Fruit fly (Drosophila melanogaster) whole organism, embryonic: ENCODE measurements around the gene CG11726.

ENCODE experiments used
- ATbp ChIP-seq: fragments of 200-800 bp; sonication (Bioruptor generic); optimal IDR thresholded peaks from 2 replicates; lab custom pipeline; 2017; ENCODE audit warnings: missing biosample characterization, mild to moderate bottlenecking, missing genetic modification characterization, missing genetic modification reagents
- Awh ChIP-seq: fragments of 200-800 bp; sonication (Bioruptor generic); IDR thresholded peaks from 2 replicates; pipeline ENCODE4, ENCODE4 v1.3.6; 2022; ENCODE audit warnings: missing biosample characterization, missing genetic modification characterization
- B-H2 ChIP-seq: fragments of 200-800 bp; sonication (Bioruptor generic); optimal IDR thresholded peaks from 2 replicates; lab custom pipeline; 2018; ENCODE audit warnings: missing biosample characterization, mild to moderate bottlenecking, missing genetic modification characterization
- Bteb2 ChIP-seq: fragments of 200-800 bp; sonication (Bioruptor generic); optimal IDR thresholded peaks from 2 replicates; lab custom pipeline; 2016; ENCODE audit warnings: missing biosample characterization, missing genetic modification characterization
- CG1024 ChIP-seq: fragments of 200-800 bp; sonication (Bioruptor generic); IDR thresholded peaks from 2 replicates; pipeline ENCODE4 v1.3.6; 2022; ENCODE audit warnings: missing biosample characterization, missing genetic modification characterization
- CG10366 ChIP-seq: fragments of 200-800 bp; sonication (Bioruptor generic); IDR thresholded peaks from 2 replicates; pipeline ENCODE4 v1.3.6; 2022; ENCODE audit warnings: missing biosample characterization, missing genetic modification characterization
- CG10431 ChIP-seq: fragments of 200-800 bp; sonication (Bioruptor generic); optimal IDR thresholded peaks from 3 replicates; lab custom pipeline; 2018; ENCODE audit warnings: missing biosample characterization, mild to moderate bottlenecking, missing genetic modification characterization
- CG11247 ChIP-seq: fragments of 200-800 bp; sonication (Bioruptor generic); IDR thresholded peaks from 2 replicates; pipeline ENCODE4 v1.3.6; 2022; ENCODE audit warnings: missing biosample characterization, missing genetic modification characterization
- CG11696 ChIP-seq: fragments of 200-800 bp; sonication (Bioruptor generic); IDR thresholded peaks from 2 replicates; pipeline ENCODE4 v1.3.6; 2022; ENCODE audit warnings: missing biosample characterization, missing genetic modification characterization
- CG12104 ChIP-seq: fragments of 200-800 bp; sonication (Bioruptor generic); optimal IDR thresholded peaks from 3 replicates; lab custom pipeline; 2016; ENCODE audit warnings: missing biosample characterization, missing genetic modification characterization
- CG12769 ChIP-seq: fragments of 200-800 bp; sonication (Bioruptor generic); optimal IDR thresholded peaks from 2 replicates; lab custom pipeline; 2019; ENCODE audit warnings: missing biosample characterization, mild to moderate bottlenecking, missing genetic modification characterization, moderate library complexity
- CG12942 ChIP-seq: fragments of 200-800 bp; sonication (Bioruptor generic); optimal IDR thresholded peaks from 3 replicates; lab custom pipeline; 2016; ENCODE audit warnings: missing biosample characterization, missing genetic modification characterization
- CG13123 ChIP-seq: fragments of 200-800 bp; sonication (Bioruptor generic); optimal IDR thresholded peaks from 2 replicates; lab custom pipeline; 2016; ENCODE audit warnings: missing biosample characterization, missing genetic modification characterization
- CG14965 ChIP-seq: fragments of 200-800 bp; sonication (Bioruptor generic); optimal IDR thresholded peaks from 2 replicates; lab custom pipeline; 2016; ENCODE audit warnings: missing biosample characterization, missing genetic modification characterization, borderline replicate concordance
- CG15073 ChIP-seq: fragments of 200-800 bp; sonication (Bioruptor generic); optimal IDR thresholded peaks from 2 replicates; lab custom pipeline; 2016; ENCODE audit warnings: missing biosample characterization, missing genetic modification characterization
- CG1529 ChIP-seq: fragments of 200-800 bp; sonication (Bioruptor generic); optimal IDR thresholded peaks from 3 replicates; lab custom pipeline; 2018; ENCODE audit warnings: missing biosample characterization, missing genetic modification characterization
- CG2678 ChIP-seq: fragments of 200-800 bp; sonication (Bioruptor generic); optimal IDR thresholded peaks from 3 replicates; lab custom pipeline; 2019; ENCODE audit warnings: missing biosample characterization, mild to moderate bottlenecking, missing genetic modification characterization, moderate library complexity
- CG31388 ChIP-seq: fragments of 200-800 bp; sonication (Bioruptor generic); optimal IDR thresholded peaks from 2 replicates; lab custom pipeline; 2016; ENCODE audit warnings: missing biosample characterization, missing genetic modification characterization
- CG32772 ChIP-seq: fragments of 200-800 bp; sonication (Bioruptor generic); IDR thresholded peaks from 2 replicates; pipeline ENCODE4 v1.3.6; 2022; ENCODE audit warnings: missing biosample characterization, missing genetic modification characterization
- CG3838 ChIP-seq: fragments of 200-800 bp; sonication (Bioruptor generic); optimal IDR thresholded peaks from 3 replicates; lab custom pipeline; 2016; ENCODE audit warnings: missing biosample characterization, missing genetic modification characterization
- CG7357 ChIP-seq: fragments of 200-800 bp; sonication (Bioruptor generic); IDR thresholded peaks from 3 replicates; pipeline ENCODE4 v1.3.6; 2022; ENCODE audit warnings: missing biosample characterization, missing genetic modification characterization
- CG7745 ChIP-seq: fragments of 200-800 bp; sonication (Bioruptor generic); optimal IDR thresholded peaks from 2 replicates; lab custom pipeline; 2018; ENCODE audit warnings: missing biosample characterization, mild to moderate bottlenecking, missing genetic modification characterization, moderate library complexity
- CG7987 ChIP-seq: fragments of 200-800 bp; sonication (Bioruptor generic); optimal IDR thresholded peaks from 2 replicates; lab custom pipeline; 2018; ENCODE audit warnings: missing biosample characterization, mild to moderate bottlenecking, missing genetic modification characterization, moderate library complexity
- CG8359 ChIP-seq: fragments of 200-800 bp; sonication (Bioruptor generic); optimal IDR thresholded peaks from 2 replicates; lab custom pipeline; 2017; ENCODE audit warnings: missing biosample characterization, mild to moderate bottlenecking, missing genetic modification characterization, borderline replicate concordance
- CG8944 ChIP-seq: fragments of 200-800 bp; sonication (Bioruptor generic); optimal IDR thresholded peaks from 3 replicates; lab custom pipeline; 2016; ENCODE audit warnings: missing biosample characterization, missing genetic modification characterization
- CG9932 ChIP-seq: fragments of 200-800 bp; sonication (Bioruptor generic); IDR thresholded peaks from 2 replicates; pipeline ENCODE4 v1.3.6; 2022; ENCODE audit warnings: missing biosample characterization, missing genetic modification characterization
- CkIIα-i1 ChIP-seq: fragments of 200-800 bp; sonication (Bioruptor generic); IDR thresholded peaks from 2 replicates; pipeline ENCODE4 v1.3.6; 2022; ENCODE audit warnings: missing biosample characterization, missing genetic modification characterization
- E2f1 ChIP-seq: fragments of 200-800 bp; sonication (Bioruptor generic); IDR thresholded peaks from 2 replicates; pipeline ENCODE4 v1.3.6; 2022; ENCODE audit warnings: missing biosample characterization, missing genetic modification characterization
- Ets97D ChIP-seq: fragments of 200-800 bp; sonication (Bioruptor generic); optimal IDR thresholded peaks from 3 replicates; lab custom pipeline; 2016; ENCODE audit warnings: missing biosample characterization, missing genetic modification characterization
- Hand ChIP-seq: fragments of 200-800 bp; sonication (Bioruptor generic); optimal IDR thresholded peaks from 2 replicates; lab custom pipeline; 2017; ENCODE audit warnings: mild to moderate bottlenecking, missing biosample characterization, missing genetic modification reagents, missing genetic modification characterization
- HmgD ChIP-seq: fragments of 200-800 bp; sonication (Bioruptor generic); optimal IDR thresholded peaks from 3 replicates; lab custom pipeline; 2016; ENCODE audit warnings: missing biosample characterization, missing genetic modification characterization
- HmgZ ChIP-seq: fragments of 200-800 bp; sonication (Bioruptor generic); optimal IDR thresholded peaks from 2 replicates; lab custom pipeline; 2018; ENCODE audit warnings: missing biosample characterization, mild to moderate bottlenecking, missing genetic modification characterization
- Hsf ChIP-seq: fragments of 200-800 bp; sonication (Bioruptor generic); optimal IDR thresholded peaks from 3 replicates; lab custom pipeline; 2016; ENCODE audit warnings: missing biosample characterization, missing genetic modification characterization
- Meics ChIP-seq: fragments of 200-800 bp; sonication (Bioruptor generic); optimal IDR thresholded peaks from 2 replicates; lab custom pipeline; 2017; ENCODE audit warnings: missing biosample characterization, mild to moderate bottlenecking, missing genetic modification characterization
- Mrtf ChIP-seq: fragments of 200-800 bp; sonication (Bioruptor generic); IDR thresholded peaks from 3 replicates; pipeline ENCODE4 v1.3.6; 2022; ENCODE audit warnings: missing biosample characterization, missing genetic modification characterization
- Neu2 ChIP-seq: fragments of 200-800 bp; sonication (Bioruptor generic); optimal IDR thresholded peaks from 3 replicates; lab custom pipeline; 2016; ENCODE audit warnings: missing biosample characterization, missing genetic modification characterization, borderline replicate concordance
- Poxn ChIP-seq: fragments of 200-800 bp; sonication (Bioruptor generic); IDR thresholded peaks from 2 replicates; pipeline ENCODE4 v1.3.6; 2022; ENCODE audit warnings: missing biosample characterization, missing genetic modification characterization
- Stat92E ChIP-seq, 3 experiments: fragments of >200 bp in 2 of 3; fragments of 200-800 bp in 1 of 3; sonication (Bioruptor generic) in 1 of 3; optimal IDR thresholded peaks; 2 replicates each; lab custom pipeline; 2017 to 2019; ENCODE audit warnings: missing biosample characterization in 3 of 3, missing genetic modification characterization in 3 of 3, mild to moderate bottlenecking in 1 of 3, moderate library complexity in 1 of 3
- Usf ChIP-seq: fragments of 200-800 bp; sonication (Bioruptor generic); optimal IDR thresholded peaks from 2 replicates; lab custom pipeline; 2017; ENCODE audit warnings: missing genotype, missing biosample characterization, missing genetic modification characterization
- ac ChIP-seq: fragments of 200-800 bp; sonication (Bioruptor generic); optimal IDR thresholded peaks from 3 replicates; lab custom pipeline; 2017; ENCODE audit warnings: missing biosample characterization, mild to moderate bottlenecking, missing genetic modification characterization
- caup ChIP-seq: fragments of 200-800 bp; sonication (Bioruptor generic); optimal IDR thresholded peaks from 3 replicates; lab custom pipeline; 2017; ENCODE audit warnings: missing biosample characterization, mild to moderate bottlenecking, missing genetic modification characterization, moderate library complexity; ENCODE audit not compliant: severe bottlenecking
- dmrt99B ChIP-seq: fragments of 200-800 bp; sonication (Bioruptor generic); optimal IDR thresholded peaks from 2 replicates; lab custom pipeline; 2018; ENCODE audit warnings: missing biosample characterization, mild to moderate bottlenecking, missing genetic modification characterization, moderate library complexity
- gro ChIP-seq: fragments of 200-800 bp; sonication (Bioruptor generic); optimal IDR thresholded peaks from 2 replicates; lab custom pipeline; 2016; ENCODE audit warnings: missing biosample characterization, missing genetic modification characterization
- gsb ChIP-seq: fragments of 200-800 bp; sonication (Bioruptor generic); IDR thresholded peaks from 2 replicates; pipeline ENCODE4 v1.3.6; 2022; ENCODE audit warnings: missing biosample characterization, missing genetic modification characterization
- hth ChIP-seq: fragments of >200 bp; optimal IDR thresholded peaks from 2 replicates; lab custom pipeline; 2017; ENCODE audit warnings: inconsistent platforms
- inv ChIP-seq: fragments of 200-800 bp; sonication (Bioruptor generic); IDR thresholded peaks from 2 replicates; pipeline ENCODE4 v1.3.6; 2022; ENCODE audit warnings: missing biosample characterization, missing genetic modification characterization; ENCODE audit not compliant: partially characterized antibody
- otp ChIP-seq: fragments of 200-800 bp; sonication (Bioruptor generic); IDR thresholded peaks from 3 replicates; pipeline ENCODE4, ENCODE4 v1.3.6; 2022; ENCODE audit warnings: missing biosample characterization, missing genetic modification characterization
- seq ChIP-seq: fragments of 200-800 bp; sonication (Bioruptor generic); IDR thresholded peaks from 2 replicates; pipeline ENCODE4 v1.3.6; 2022; ENCODE audit warnings: missing biosample characterization, missing genetic modification characterization
- sob ChIP-seq: fragments of 200-800 bp; sonication (Bioruptor generic); IDR thresholded peaks from 2 replicates; pipeline ENCODE4 v1.3.6; 2022; ENCODE audit warnings: missing biosample characterization, missing genetic modification characterization
- toy ChIP-seq: fragments of 200-800 bp; sonication (Bioruptor generic); IDR thresholded peaks from 2 replicates; pipeline ENCODE4 v1.3.6; 2022; ENCODE audit warnings: missing biosample characterization, missing genetic modification characterization

CG11726 gene

DNA sequence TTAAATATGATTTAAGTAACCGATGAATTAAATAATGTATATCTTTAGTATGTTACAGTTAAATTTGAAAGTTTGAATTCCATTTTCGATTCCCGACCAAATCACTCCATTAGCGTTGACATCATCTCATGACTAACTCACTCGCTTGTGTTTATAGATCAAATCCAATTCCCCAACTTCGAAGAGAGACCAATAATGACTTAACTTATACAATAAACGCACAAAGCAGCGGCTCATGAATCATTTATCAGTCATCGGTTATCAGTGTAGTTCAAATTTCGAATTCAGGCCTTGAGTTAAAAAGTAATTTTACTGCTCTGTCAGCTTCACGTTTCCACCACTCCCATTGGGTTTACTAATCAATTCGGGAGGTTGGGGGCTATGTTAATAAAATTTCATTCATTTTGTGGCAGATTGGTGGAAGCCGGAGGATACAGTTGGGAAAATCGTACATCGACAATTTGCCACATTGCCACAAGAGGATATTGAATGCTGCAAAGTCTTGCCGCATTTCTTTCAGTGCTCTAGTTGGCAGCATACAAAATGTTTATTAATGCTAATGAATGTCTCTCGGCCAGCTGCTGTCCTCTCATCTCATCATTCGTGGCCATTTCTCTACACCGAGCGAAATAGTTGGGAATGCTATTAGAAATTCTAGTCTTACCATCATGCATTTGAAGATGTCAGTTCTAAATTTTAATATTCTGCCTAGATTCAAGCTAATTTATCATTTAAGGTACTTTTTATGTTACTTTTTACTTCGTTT, 14.0 kb downstream of the CG11726 start (continued):
- TF ChIP-seq Ets97D (GFP tag; lab: Kevin White, UChicago) (no peak), CG12104 (GFP tag; lab: Kevin White, UChicago) (no peak), CG7357 (GFP tag; lab: Robert Waterston, UW) (no peak), Usf (GFP tag; lab: Kevin White, UChicago) (no peak), caup (GFP tag; lab: Kevin White, UChicago) (no peak), CG2678 (peak; percentile 49), gsb (GFP tag; lab: Robert Waterston, UW) (no peak), CG10431 (GFP tag; lab: Kevin White, UChicago) (no peak), ATbp (GFP tag; lab: Kevin White, UChicago) (peak; percentile 35), sob (GFP tag; lab: Robert Waterston, UW) (no peak), toy (GFP tag; lab: Robert Waterston, UW) (no peak), Stat92E (GFP tag; optimal IDR thresholded peaks at IDR 0.05; lab: Kevin White, UChicago) (no peak), gro (GFP tag; lab: Kevin White, UChicago) (peak; percentile 16), Neu2 (no peak), B-H2 (no peak), CG7745 (no peak), CG8359 (no peak), hth (lab: Kevin White, UChicago) (no peak), E2f1 (GFP tag; lab: Robert Waterston, UW) (no peak), Bteb2 (GFP tag; lab: Kevin White, UChicago) (no peak), CG32772 (GFP tag; lab: Robert Waterston, UW) (no peak; the same call in 1 of the 2 replicates), CG31388 (GFP tag; lab: Kevin White, UChicago) (no peak), HmgD (GFP tag; lab: Kevin White, UChicago) (no peak), CG8944 (no peak), CG13123 (GFP tag; lab: Kevin White, UChicago) (no peak), Hand (GFP tag; lab: Kevin White, UChicago) (no peak), CG7987 (GFP tag; lab: Kevin White, UChicago) (no peak), CG12942 (no peak), Awh (GFP tag; lab: Robert Waterston, UW) (0 out of 2 replicates have a peak, but pooled peaks have one; percentile 40), CG11247 (GFP tag; lab: Robert Waterston, UW) (no peak), CG11696 (GFP tag; lab: Robert Waterston, UW) (no peak), CG1529 (GFP tag; lab: Kevin White, UChicago) (no peak), ac (no peak), Hsf (peak; percentile 5), CG10366 (GFP tag; lab: Robert Waterston, UW) (no peak), CG15073 (no peak), Mrtf (GFP tag; lab: Robert Waterston, UW) (no peak), dmrt99B (tag; lab: Kevin White, UChicago) (peak; percentile 64), CG3838 (no peak), CG14965 (GFP tag; lab: Kevin White, UChicago) (peak; percentile 10), Meics (GFP tag; lab: Kevin White, UChicago) (peak; percentile 10), CkIIα-i1 (GFP tag; lab: Robert Waterston, UW) (no peak), Poxn (GFP tag; lab: Robert Waterston, UW) (no peak), seq (GFP tag; lab: Robert Waterston, UW) (peak; percentile 46; the same call in 1 of the 2 replicates), CG9932 (GFP tag; lab: Robert Waterston, UW) (0 out of 2 replicates have a peak, but pooled peaks have one; percentile 8), otp (GFP tag; lab: Robert Waterston, UW) (0 out of 3 replicates have a peak, but pooled peaks have one; percentile 11), CG12769 (tag; lab: Kevin White, UChicago) (peak; percentile 63), HmgZ (tag; lab: Kevin White, UChicago) (no peak), inv (GFP tag; lab: Robert Waterston, UW) (no peak), CG1024 (GFP tag; lab: Robert Waterston, UW) (no peak)
